Fruit fly (Drosophila melanogaster): ENCODE results near the gene CG10979.

DNA sequence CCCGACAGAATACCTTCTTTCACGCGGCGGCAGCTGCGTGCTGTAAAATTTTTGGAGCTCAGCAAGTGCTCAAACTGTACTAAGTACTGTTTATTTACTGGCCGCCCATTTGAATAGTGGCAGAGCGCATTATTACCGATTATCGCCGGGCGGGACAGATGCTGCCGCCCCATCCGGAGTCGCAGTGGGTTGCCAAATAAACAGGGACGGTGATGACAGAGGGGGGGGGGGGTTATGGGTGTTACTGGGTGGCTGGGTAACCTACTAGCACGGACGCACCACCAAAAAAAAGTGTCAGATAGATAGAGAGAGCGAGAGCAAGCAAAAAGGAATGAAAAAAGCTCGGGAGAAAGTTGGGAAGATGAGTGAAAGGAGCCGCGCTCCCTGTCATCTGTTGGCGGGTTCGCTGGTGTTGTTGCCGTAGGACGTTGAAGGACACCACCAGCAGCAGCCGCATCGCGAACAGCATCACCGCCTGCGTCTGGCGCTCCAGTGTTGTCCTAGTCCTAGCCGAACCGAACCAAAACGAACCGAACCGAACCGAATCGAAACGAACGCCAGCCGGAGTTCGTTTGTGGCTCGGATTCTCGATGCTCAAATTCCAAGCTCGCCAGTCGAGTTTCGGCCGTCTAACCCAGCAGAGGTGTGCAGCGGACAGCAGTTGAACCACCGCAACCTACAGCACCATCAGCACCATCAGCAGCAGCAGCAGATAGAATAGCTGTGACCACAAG, 7.4 kb downstream of the CG10979 start, which contains the start of gene CG11000:
- TF ChIP-seq EcR (GFP tag; optimal IDR thresholded peaks at IDR 0.05) (no peak), usp (GFP tag; optimal IDR thresholded peaks at IDR 0.05) (no peak), psq (optimal IDR thresholded peaks at IDR 0.05) (no peak), CG8478 (optimal IDR thresholded peaks at IDR 0.05) (no peak), pan (optimal IDR thresholded peaks at IDR 0.05) (no peak)
